Worm (Caenorhabditis elegans) whole organism, mixed stage, embryonic: ENCODE measurements around the gene C09H10.5.

Source experiments
- M03D4.4 ChIP-seq: sonication (generic microtip); optimal IDR thresholded peaks from 2 replicates; lab custom pipeline; 2017; ENCODE audit warnings: mild to moderate bottlenecking, missing genetic modification characterization, missing compliant biosample characterization
- bed-3 ChIP-seq: fragments of 200-800 bp; sonication (Bioruptor generic); optimal IDR thresholded peaks from 3 replicates; lab custom pipeline; 2018; ENCODE audit warnings: mild to moderate bottlenecking, missing genetic modification characterization, moderate library complexity, missing compliant biosample characterization
- blmp-1 ChIP-seq: fragments of 150-350 bp; optimal IDR thresholded peaks from 2 replicates; lab custom pipeline; 2014; ENCODE audit warnings: missing biosample characterization, missing genetic modification characterization
- ceh-39 ChIP-seq: fragments of 150-350 bp; optimal IDR thresholded peaks from 2 replicates; lab custom pipeline; 2014; ENCODE audit warnings: missing biosample characterization, missing genetic modification characterization
- ceh-43 ChIP-seq: fragments of 200-800 bp; sonication (Bioruptor generic); optimal IDR thresholded peaks from 2 replicates; lab custom pipeline; 2018; ENCODE audit warnings: mild to moderate bottlenecking, missing genetic modification characterization, moderate library complexity, missing compliant biosample characterization
- ceh-83 ChIP-seq: fragments of 200-800 bp; sonication (Bioruptor generic); optimal IDR thresholded peaks from 2 replicates; lab custom pipeline; 2018; ENCODE audit warnings: mild to moderate bottlenecking, missing genetic modification characterization, missing compliant biosample characterization
- ces-1 ChIP-seq: fragments of 150-350 bp; optimal IDR thresholded peaks from 2 replicates; lab custom pipeline; 2014; ENCODE audit warnings: missing biosample characterization, missing genetic modification reagents, missing genetic modification characterization
- cnd-1 ChIP-seq: fragments of 200-800 bp; sonication (Bioruptor generic); optimal IDR thresholded peaks from 2 replicates; lab custom pipeline; 2018; ENCODE audit warnings: mild to moderate bottlenecking, missing genetic modification characterization, missing compliant biosample characterization
- drap-1 ChIP-seq: fragments of 200-800 bp; sonication (Bioruptor generic); optimal IDR thresholded peaks from 3 replicates; lab custom pipeline; 2018; ENCODE audit warnings: mild to moderate bottlenecking, missing genetic modification characterization, missing compliant biosample characterization
- elt-1 ChIP-seq: sonication (generic microtip); optimal IDR thresholded peaks from 2 replicates; lab custom pipeline; 2017; ENCODE audit warnings: missing genetic modification characterization, mild to moderate bottlenecking, missing compliant biosample characterization, antibody characterized with exemption, moderate library complexity, borderline replicate concordance; ENCODE audit not compliant: insufficient read depth
- elt-3 ChIP-seq: fragments of 150-350 bp; optimal IDR thresholded peaks from 2 replicates; lab custom pipeline; 2014; ENCODE audit warnings: missing biosample characterization, missing genetic modification characterization
- flh-1 ChIP-seq: fragments of 200-800 bp; sonication (Bioruptor generic); optimal IDR thresholded peaks from 2 replicates; lab custom pipeline; 2018; ENCODE audit warnings: mild to moderate bottlenecking, missing genetic modification characterization, moderate library complexity, missing compliant biosample characterization
- ham-2 ChIP-seq: fragments of 200-800 bp; sonication (Bioruptor generic); optimal IDR thresholded peaks from 2 replicates; lab custom pipeline; 2018; ENCODE audit warnings: mild to moderate bottlenecking, missing genetic modification characterization, missing compliant biosample characterization
- hlh-1 ChIP-seq: fragments of 150-350 bp; optimal IDR thresholded peaks from 2 replicates; lab custom pipeline; 2014; ENCODE audit warnings: missing biosample characterization, missing genetic modification reagents, missing genetic modification characterization
- lin-13 ChIP-seq: fragments of 150-350 bp; optimal IDR thresholded peaks from 2 replicates; lab custom pipeline; 2014; ENCODE audit warnings: missing biosample characterization, missing genetic modification characterization
- lsy-2 ChIP-seq: fragments of 150-350 bp; optimal IDR thresholded peaks from 2 replicates; lab custom pipeline; 2014; ENCODE audit warnings: missing biosample characterization, missing genetic modification characterization
- mab-5 ChIP-seq: fragments of 150-350 bp; optimal IDR thresholded peaks from 2 replicates; lab custom pipeline; 2014; ENCODE audit warnings: missing biosample characterization, missing genetic modification characterization
- mep-1 ChIP-seq: fragments of 150-350 bp; optimal IDR thresholded peaks from 2 replicates; lab custom pipeline; 2017; ENCODE audit warnings: missing biosample characterization, missing genetic modification reagents, missing genetic modification characterization, inconsistent platforms
- mls-2 ChIP-seq: sonication (generic microtip); optimal IDR thresholded peaks from 2 replicates; lab custom pipeline; 2016; ENCODE audit warnings: mild to moderate bottlenecking, missing genetic modification characterization, moderate library complexity, missing compliant biosample characterization
- nhr-12 ChIP-seq: fragments of 150-350 bp; optimal IDR thresholded peaks from 2 replicates; lab custom pipeline; 2014; ENCODE audit warnings: missing biosample characterization, missing genetic modification characterization
- nhr-2 ChIP-seq: fragments of 150-350 bp; optimal IDR thresholded peaks from 2 replicates; lab custom pipeline; 2014; ENCODE audit warnings: missing biosample characterization, missing genetic modification characterization
- nhr-237 ChIP-seq: fragments of 150-350 bp; optimal IDR thresholded peaks from 2 replicates; lab custom pipeline; 2014; ENCODE audit warnings: missing biosample characterization, missing genetic modification characterization
- nhr-28 ChIP-seq: fragments of 150-350 bp; optimal IDR thresholded peaks from 2 replicates; lab custom pipeline; 2014; ENCODE audit warnings: missing biosample characterization, missing genetic modification characterization
- nhr-76 ChIP-seq: sonication (generic microtip); optimal IDR thresholded peaks from 2 replicates; lab custom pipeline; 2017; ENCODE audit warnings: missing biosample characterization, missing genetic modification characterization
- pha-4 ChIP-seq: fragments of 150-350 bp; optimal IDR thresholded peaks from 2 replicates; lab custom pipeline; 2018; ENCODE audit warnings: missing biosample characterization, missing genetic modification reagents, missing genetic modification characterization
- sptf-1 ChIP-seq: sonication (generic microtip); optimal IDR thresholded peaks from 2 replicates; lab custom pipeline; 2017; ENCODE audit warnings: mild to moderate bottlenecking, missing genetic modification characterization, moderate library complexity, missing compliant biosample characterization
- tbx-8 ChIP-seq: fragments of 200-800 bp; sonication (Bioruptor generic); optimal IDR thresholded peaks from 2 replicates; lab custom pipeline; 2018; ENCODE audit warnings: mild to moderate bottlenecking, missing genetic modification characterization, moderate library complexity, missing compliant biosample characterization
- unc-120 ChIP-seq: sonication (generic microtip); optimal IDR thresholded peaks from 2 replicates; lab custom pipeline; 2017; ENCODE audit warnings: missing genetic modification characterization, missing compliant biosample characterization; ENCODE audit not compliant: poor library complexity, severe bottlenecking
- unc-39 ChIP-seq: fragments of 150-350 bp; optimal IDR thresholded peaks from 2 replicates; lab custom pipeline; 2014; ENCODE audit warnings: missing biosample characterization, missing genetic modification characterization
- unc-62 ChIP-seq: fragments of 150-350 bp; optimal IDR thresholded peaks from 2 replicates; lab custom pipeline; 2014; ENCODE audit warnings: missing biosample characterization, missing genetic modification reagents, missing genetic modification characterization
- zip-8 ChIP-seq: fragments of 150-350 bp; optimal IDR thresholded peaks from 2 replicates; lab custom pipeline; 2014; ENCODE audit warnings: missing biosample characterization, missing genetic modification characterization
- ztf-11 ChIP-seq: fragments of 150-350 bp; optimal IDR thresholded peaks from 2 replicates; lab custom pipeline; 2014; ENCODE audit warnings: missing biosample characterization, missing genetic modification characterization

The C09H10.5 gene

DNA sequence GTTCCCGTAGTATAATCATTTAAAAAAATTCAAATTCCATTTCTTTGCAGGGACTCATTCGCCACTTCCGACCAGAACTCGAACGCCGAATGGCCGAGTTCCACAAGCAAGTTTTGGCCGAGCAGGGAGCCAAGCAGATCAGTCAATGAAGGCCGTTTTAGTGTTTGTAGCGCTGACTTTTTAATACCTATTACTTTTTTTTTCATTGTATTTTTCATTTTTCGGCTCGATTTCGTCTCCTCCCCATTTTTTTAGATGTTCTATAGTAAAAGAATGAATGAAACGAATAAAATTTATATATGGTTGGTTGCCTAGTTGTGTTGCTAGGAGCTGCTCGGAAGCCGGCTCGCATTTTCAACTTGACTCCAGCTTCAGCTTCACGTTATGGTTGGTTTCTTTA is 3.7 kb downstream of the C09H10.5 start, which contains the start of gene C09H10.4:
TSS of gene C09H10.4 (plus strand) at position 301 of the 400 bp plus-strand sequence.
- TF ChIP-seq cnd-1 (tag; lab: Kevin White, UChicago) = no peak
- TF ChIP-seq ceh-43 = no peak
- TF ChIP-seq nhr-28 (tag; lab: Kevin White, UChicago) = no peak
- no peak for TF ChIP-seq unc-120 (tag; lab: Kevin White, UChicago)
- no peak for TF ChIP-seq elt-3 (tag; lab: Kevin White, UChicago)
- TF ChIP-seq drap-1 (GFP tag; lab: Kevin White, UChicago) = no peak
- no peak for TF ChIP-seq zip-8 (tag; lab: Kevin White, UChicago)
- no peak for TF ChIP-seq ceh-83 (GFP tag; lab: Kevin White, UChicago)
- no peak for TF ChIP-seq ham-2
- no peak for TF ChIP-seq ceh-39
- TF ChIP-seq ztf-11 (tag; lab: Kevin White, UChicago) = no peak
- TF ChIP-seq flh-1 (GFP tag; lab: Kevin White, UChicago) = no peak
- no peak for TF ChIP-seq blmp-1 (tag; lab: Kevin White, UChicago)
- TF ChIP-seq M03D4.4 = no peak
- no peak for TF ChIP-seq unc-62
- TF ChIP-seq, all 35 proteins: peak for 0

DNA sequence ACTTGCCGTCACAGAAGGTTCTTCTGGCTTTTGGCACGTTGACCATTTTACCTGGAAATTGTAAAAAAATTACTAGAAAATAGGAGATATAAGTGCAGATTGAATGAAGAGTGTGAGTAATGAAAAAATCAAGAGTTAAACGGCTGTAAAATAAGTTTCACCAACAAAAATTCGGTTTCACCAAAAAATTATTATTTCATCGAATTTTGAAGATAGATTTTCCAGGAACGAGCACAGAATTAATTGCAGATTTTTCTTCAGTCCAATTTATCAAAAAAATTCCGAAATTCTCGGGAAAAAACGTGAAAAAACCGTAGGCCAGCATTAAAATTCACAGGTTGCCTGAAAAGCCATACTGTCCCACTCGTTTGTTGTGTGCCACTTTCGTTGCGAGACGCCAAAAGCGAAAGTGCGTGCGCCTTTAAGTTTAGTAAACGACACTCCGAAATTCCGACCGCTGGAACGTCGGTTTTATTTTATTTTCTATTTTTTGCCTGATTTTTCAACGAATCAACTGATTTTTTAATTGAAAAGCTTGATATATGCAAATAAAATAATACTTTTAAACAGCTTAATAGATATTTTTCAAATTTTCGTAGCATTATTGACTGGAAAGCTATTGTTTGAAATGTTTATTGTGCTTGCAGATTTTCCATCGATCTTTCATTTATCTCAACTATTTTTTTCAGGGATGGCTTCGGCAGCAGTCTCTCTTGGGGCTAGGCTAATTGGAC is 6.2 kb downstream of the C09H10.5 start, which contains the start of the genes rpl-36.A and nuo-1:
TSS of gene rpl-36.A (minus strand) at position 51 of the 734 bp plus-strand sequence.
TSS of gene nuo-1 (plus strand) at position 684 of the 734 bp plus-strand sequence.
- peak; percentile 94 for TF ChIP-seq nhr-237 (tag; lab: Kevin White, UChicago)
- TF ChIP-seq hlh-1 (tag; lab: Kevin White, UChicago) = peak; percentile 55
- TF ChIP-seq ces-1 (GFP tag; lab: Kevin White, UChicago) = peak; percentile 53
- peak; percentile 80 for TF ChIP-seq unc-120 (tag; lab: Kevin White, UChicago)
- TF ChIP-seq nhr-2 (tag; lab: Kevin White, UChicago) = no peak
- TF ChIP-seq unc-62 = peak; percentile 34
- TF ChIP-seq drap-1 (GFP tag; lab: Kevin White, UChicago) = peak; percentile 4
- TF ChIP-seq mep-1 (tag; lab: Kevin White, UChicago) = peak; percentile 93
- TF ChIP-seq ceh-39 = peak; percentile 44
- peak; percentile 1 for TF ChIP-seq ham-2
- peak; percentile 89 for TF ChIP-seq blmp-1 (tag; lab: Kevin White, UChicago)
- peak; percentile 73 for TF ChIP-seq pha-4 (tag; lab: Kevin White, UChicago)
- TF ChIP-seq lsy-2 (tag; lab: Kevin White, UChicago) = peak; percentile 98
- no peak for TF ChIP-seq mls-2 (tag; lab: Kevin White, UChicago)
- no peak for TF ChIP-seq nhr-12 (tag; lab: Kevin White, UChicago)
- peak; percentile 76 for TF ChIP-seq lin-13 (tag; lab: Kevin White, UChicago)
- TF ChIP-seq elt-1 (tag; lab: Kevin White, UChicago) = no peak
- peak; percentile 50 for TF ChIP-seq sptf-1 (tag; lab: Kevin White, UChicago)

DNA sequence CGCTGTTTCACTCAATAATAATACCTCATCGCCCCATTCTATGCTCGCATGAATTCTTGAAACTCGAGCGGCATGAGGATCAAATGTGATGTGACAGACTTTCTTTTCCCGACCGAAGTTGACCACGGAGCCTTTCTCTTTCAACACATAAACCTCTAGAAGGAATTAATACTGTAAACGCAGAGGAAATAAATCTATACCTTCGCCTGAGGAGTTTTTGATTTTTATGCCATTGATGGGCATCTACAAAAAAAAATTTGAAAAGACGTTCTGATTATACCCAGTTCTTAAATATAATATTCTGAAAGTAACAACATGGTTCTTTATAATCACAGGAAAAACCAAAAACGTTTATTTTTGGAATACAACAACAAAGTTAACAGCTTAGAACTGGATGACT is 7.3 kb downstream of the C09H10.5 start, which contains the start of gene nbs-1:
TSS of gene nbs-1 (minus strand) at position 246 of the 400 bp plus-strand sequence.
- no peak for TF ChIP-seq nhr-2 (tag; lab: Kevin White, UChicago)
- TF ChIP-seq ztf-11 (tag; lab: Kevin White, UChicago) = no peak

DNA sequence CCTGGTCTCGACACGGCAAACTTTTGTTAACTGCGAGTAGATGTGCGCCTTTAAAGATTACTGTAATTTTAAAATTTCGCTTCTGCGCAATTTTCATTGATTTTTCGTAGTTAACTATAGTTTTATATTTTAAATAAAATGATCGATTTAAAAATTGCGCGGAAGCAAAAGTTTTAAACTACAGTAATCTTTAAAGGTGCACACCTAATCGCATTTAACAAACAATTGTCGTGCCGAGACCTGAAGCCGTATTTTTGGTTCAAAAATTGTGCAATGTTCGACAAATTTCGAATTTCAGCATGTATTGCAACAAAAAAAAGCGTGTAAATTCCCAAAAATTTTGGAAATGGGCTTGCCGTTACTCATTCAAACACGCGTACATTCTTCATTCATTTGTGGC is 9.1 kb downstream of the C09H10.5 start:
- no peak for TF ChIP-seq lin-13 (tag; lab: Kevin White, UChicago)
- TF ChIP-seq mab-5 (tag; lab: Kevin White, UChicago) = no peak
- no peak for TF ChIP-seq elt-1 (tag; lab: Kevin White, UChicago)
- TF ChIP-seq drap-1 (GFP tag; lab: Kevin White, UChicago) = no peak
- TF ChIP-seq sptf-1 (tag; lab: Kevin White, UChicago) = no peak
- TF ChIP-seq nhr-76 (tag; lab: Kevin White, UChicago) = no peak
- no peak for TF ChIP-seq M03D4.4

DNA sequence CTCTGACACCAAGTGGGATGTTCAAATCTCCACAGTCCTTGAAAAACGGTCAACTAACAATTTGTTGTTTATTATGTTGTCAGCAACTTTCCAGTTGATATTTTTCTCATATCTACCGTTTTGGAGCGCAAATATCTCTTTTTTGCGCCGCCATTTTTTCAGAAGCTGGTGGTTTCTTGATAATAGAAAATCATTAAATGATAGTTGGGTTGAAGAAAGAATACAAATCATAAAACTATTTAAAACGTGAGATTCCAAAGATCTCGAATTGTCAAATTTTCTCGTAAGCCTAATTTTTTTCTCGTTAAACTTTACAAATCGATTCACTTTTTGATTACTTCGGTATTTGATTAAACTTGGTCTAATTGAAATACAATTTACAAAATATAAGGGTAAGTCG is 11.1 kb downstream of the C09H10.5 start, which contains the start of gene rpl-42:
TSS of gene rpl-42 (plus strand) at position 301 of the 400 bp plus-strand sequence.
- no peak for TF ChIP-seq unc-62
- no peak for TF ChIP-seq ceh-39
- TF ChIP-seq ztf-11 (tag; lab: Kevin White, UChicago) = no peak
- TF ChIP-seq bed-3 = no peak
- TF ChIP-seq mab-5 (tag; lab: Kevin White, UChicago) = no peak
- no peak for TF ChIP-seq tbx-8 (GFP tag; lab: Kevin White, UChicago)
- TF ChIP-seq pha-4 (tag; lab: Kevin White, UChicago) = no peak
- TF ChIP-seq nhr-2 (tag; lab: Kevin White, UChicago) = no peak
- no peak for TF ChIP-seq cnd-1 (tag; lab: Kevin White, UChicago)
- TF ChIP-seq unc-39 = no peak
- no peak for TF ChIP-seq nhr-28 (tag; lab: Kevin White, UChicago)
- no peak for TF ChIP-seq ham-2
- no peak for TF ChIP-seq elt-1 (tag; lab: Kevin White, UChicago)
- no peak for TF ChIP-seq zip-8 (tag; lab: Kevin White, UChicago)
- TF ChIP-seq ceh-83 (GFP tag; lab: Kevin White, UChicago) = no peak
- no peak for TF ChIP-seq nhr-76 (tag; lab: Kevin White, UChicago)
- TF ChIP-seq, all 35 proteins: peak for 0
